Worm (Caenorhabditis elegans): ENCODE results near the gene tsen-34.

The tsen-34 gene

DNA sequence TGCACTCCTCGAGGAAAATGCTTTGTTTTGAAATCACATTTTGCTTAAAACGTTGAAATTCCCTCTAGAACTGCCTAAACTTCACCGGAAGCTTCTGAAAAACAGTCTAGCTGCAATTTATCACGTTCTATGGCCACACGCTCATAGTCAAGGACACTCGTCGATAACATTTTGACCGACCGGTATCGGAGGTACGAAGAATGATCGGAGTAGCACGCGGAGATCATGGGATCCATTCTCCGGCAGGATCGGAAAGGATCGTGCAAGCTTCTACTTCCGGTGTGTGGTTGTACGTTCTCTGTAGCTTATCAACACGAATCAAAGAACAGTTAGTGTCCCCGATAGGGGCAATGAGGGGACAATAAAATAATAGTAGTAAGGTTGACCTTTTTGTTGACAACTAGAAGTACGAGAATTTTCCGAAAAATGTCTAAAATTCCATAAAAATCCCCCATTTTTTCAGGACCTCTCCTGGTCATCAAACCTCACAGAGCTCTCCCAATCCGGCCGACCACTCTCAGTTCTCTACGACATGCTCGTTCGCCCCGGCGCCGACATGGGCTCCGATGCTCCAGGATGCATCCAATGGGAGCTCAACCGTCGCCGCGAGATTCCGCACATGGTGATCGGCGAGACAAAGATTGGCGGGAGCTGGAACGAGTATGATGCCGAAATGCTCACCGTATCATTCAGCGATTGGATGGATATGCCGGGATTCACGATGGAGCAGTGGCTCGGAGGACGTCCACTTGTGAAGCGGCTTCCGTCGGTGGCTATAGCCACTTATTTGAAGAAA lies 38.0 kb downstream of the tsen-34 start:
- TF ChIP-seq flt-1 (GFP tag; IDR thresholded peaks at IDR 0.05) = no peak
- no peak for TF ChIP-seq ceh-36 (tag; optimal IDR thresholded peaks at IDR 0.05)
- no peak for TF ChIP-seq hmbx-1 (tag; optimal IDR thresholded peaks at IDR 0.05)
- no peak for TF ChIP-seq ceh-13 (GFP tag; optimal IDR thresholded peaks at IDR 0.05)
- no peak for TF ChIP-seq ama-1 (optimal IDR thresholded peaks at IDR 0.05)
- no peak for TF ChIP-seq tra-4 (tag; optimal IDR thresholded peaks at IDR 0.05)
- TF ChIP-seq hmg-4 (GFP tag; optimal IDR thresholded peaks at IDR 0.05) = no peak
- no peak for TF ChIP-seq B0310.2 (tag; optimal IDR thresholded peaks at IDR 0.05)
- TF ChIP-seq tbx-37 (GFP tag; conservative IDR thresholded peaks at IDR 0.05) = no peak
- TF ChIP-seq aly-1 (tag; optimal IDR thresholded peaks at IDR 0.05) = no peak
- no peak for TF ChIP-seq scrt-1 (GFP tag; IDR thresholded peaks at IDR 0.05)
- no peak for TF ChIP-seq pes-1 (GFP tag; IDR thresholded peaks at IDR 0.05)
- no peak for TF ChIP-seq ets-7 (tag; optimal IDR thresholded peaks at IDR 0.05)
- no peak for TF ChIP-seq F13C5.2 (tag; optimal IDR thresholded peaks at IDR 0.05)
- TF ChIP-seq sea-1 (GFP tag; conservative IDR thresholded peaks at IDR 0.05) = no peak
- no peak for TF ChIP-seq tbx-11 (GFP tag; IDR thresholded peaks at IDR 0.05)
- TF ChIP-seq hnd-1 (tag; optimal IDR thresholded peaks at IDR 0.05) = no peak

DNA sequence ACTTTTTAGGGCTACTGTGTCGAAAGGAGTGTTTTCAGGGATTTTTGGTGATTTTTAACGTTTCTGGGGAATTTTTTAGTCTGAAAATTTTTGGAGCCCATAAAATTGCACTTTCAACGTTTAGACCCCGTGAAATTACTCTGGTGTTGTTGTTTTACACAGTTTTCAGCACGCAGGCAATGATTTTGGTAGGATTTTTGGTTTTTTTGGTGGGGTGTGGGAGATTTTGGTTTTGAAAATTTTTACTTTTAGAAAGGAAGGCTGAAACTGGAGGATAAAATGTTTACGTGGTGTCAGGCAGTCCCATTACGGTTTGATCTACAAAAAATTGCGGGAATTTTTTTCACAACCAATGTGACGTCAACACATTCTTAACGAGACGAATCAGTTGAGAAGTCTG lies 40.0 kb downstream of the tsen-34 start:
- TF ChIP-seq tra-4 (tag; optimal IDR thresholded peaks at IDR 0.05) (no peak), sea-1 (GFP tag; conservative IDR thresholded peaks at IDR 0.05) (no peak), tbx-37 (GFP tag; conservative IDR thresholded peaks at IDR 0.05) (no peak), scrt-1 (GFP tag; IDR thresholded peaks at IDR 0.05) (no peak), hmg-4 (GFP tag; optimal IDR thresholded peaks at IDR 0.05) (no peak), ceh-13 (GFP tag; optimal IDR thresholded peaks at IDR 0.05) (no peak), B0310.2 (tag; optimal IDR thresholded peaks at IDR 0.05) (no peak), F13C5.2 (tag; optimal IDR thresholded peaks at IDR 0.05) (no peak), flt-1 (GFP tag; IDR thresholded peaks at IDR 0.05) (no peak), hnd-1 (tag; optimal IDR thresholded peaks at IDR 0.05) (no peak), hmbx-1 (tag; optimal IDR thresholded peaks at IDR 0.05) (no peak), ceh-36 (tag; optimal IDR thresholded peaks at IDR 0.05) (no peak), pes-1 (GFP tag; IDR thresholded peaks at IDR 0.05) (no peak), ets-7 (tag; optimal IDR thresholded peaks at IDR 0.05) (no peak), ama-1 (optimal IDR thresholded peaks at IDR 0.05) (no peak), tbx-11 (GFP tag; IDR thresholded peaks at IDR 0.05) (no peak), aly-1 (tag; optimal IDR thresholded peaks at IDR 0.05) (no peak)

DNA sequence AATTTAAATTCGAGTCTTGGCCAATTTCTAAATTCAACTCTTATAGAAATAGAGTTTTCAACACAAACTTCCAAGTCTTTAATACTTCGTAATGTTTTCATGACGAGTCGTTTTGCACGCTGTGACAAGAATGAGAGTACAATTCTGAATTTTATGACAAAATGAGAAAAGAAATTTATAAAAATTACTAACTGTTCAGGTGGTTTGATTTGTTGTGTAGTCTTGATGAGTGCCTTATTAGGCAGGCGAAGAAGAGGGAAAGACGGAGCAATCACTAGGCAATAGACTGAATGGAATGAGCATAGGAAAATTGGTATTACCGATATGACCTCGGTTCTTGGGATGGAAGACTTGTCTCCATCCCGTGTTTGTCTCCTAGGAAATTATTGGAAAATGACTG lies 41.7 kb downstream of the tsen-34 start, which contains the start of gene F30B5.11:
F30B5.11 (minus strand) TSS at position 101 of the 400 bp plus-strand sequence.
- TF ChIP-seq aly-1 (tag; optimal IDR thresholded peaks at IDR 0.05) (no peak), ets-7 (tag; optimal IDR thresholded peaks at IDR 0.05) (no peak), tra-4 (tag; optimal IDR thresholded peaks at IDR 0.05) (no peak), hnd-1 (tag; optimal IDR thresholded peaks at IDR 0.05) (no peak)

DNA sequence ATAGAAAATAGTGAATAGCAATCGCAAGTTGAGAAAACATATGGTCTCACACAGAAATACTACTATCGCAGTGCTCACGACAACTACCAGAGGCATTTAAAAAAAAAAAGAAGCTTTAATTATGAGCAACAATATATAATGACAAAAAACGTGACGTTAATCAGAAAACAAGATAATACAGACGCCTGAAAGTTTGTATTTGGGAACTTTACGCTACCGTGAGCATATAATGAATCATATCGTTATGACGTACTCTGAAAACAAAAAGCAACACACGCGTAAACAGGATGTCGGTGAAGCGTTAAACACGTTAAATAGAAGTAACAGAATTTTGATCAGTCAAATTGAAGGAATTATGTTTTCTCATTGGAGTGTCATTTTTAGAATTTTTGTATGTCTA lies 47.6 kb downstream of the tsen-34 start, which contains the start of gene srbc-71:
srbc-71 (minus strand) TSS at position 101 of the 400 bp plus-strand sequence.
- TF ChIP-seq ceh-36 (tag; optimal IDR thresholded peaks at IDR 0.05) (no peak), tra-4 (tag; optimal IDR thresholded peaks at IDR 0.05) (no peak), hnd-1 (tag; optimal IDR thresholded peaks at IDR 0.05) (no peak), hmbx-1 (tag; optimal IDR thresholded peaks at IDR 0.05) (no peak), pes-1 (GFP tag; IDR thresholded peaks at IDR 0.05) (no peak), sea-1 (GFP tag; conservative IDR thresholded peaks at IDR 0.05) (no peak), F13C5.2 (tag; optimal IDR thresholded peaks at IDR 0.05) (no peak), hmg-4 (GFP tag; optimal IDR thresholded peaks at IDR 0.05) (no peak), tbx-11 (GFP tag; IDR thresholded peaks at IDR 0.05) (no peak), ets-7 (tag; optimal IDR thresholded peaks at IDR 0.05) (no peak), B0310.2 (tag; optimal IDR thresholded peaks at IDR 0.05) (no peak), aly-1 (tag; optimal IDR thresholded peaks at IDR 0.05) (no peak), ceh-13 (GFP tag; optimal IDR thresholded peaks at IDR 0.05) (no peak), tbx-37 (GFP tag; conservative IDR thresholded peaks at IDR 0.05) (no peak), flt-1 (GFP tag; IDR thresholded peaks at IDR 0.05) (no peak), ama-1 (optimal IDR thresholded peaks at IDR 0.05) (no peak), scrt-1 (GFP tag; IDR thresholded peaks at IDR 0.05) (no peak)

DNA sequence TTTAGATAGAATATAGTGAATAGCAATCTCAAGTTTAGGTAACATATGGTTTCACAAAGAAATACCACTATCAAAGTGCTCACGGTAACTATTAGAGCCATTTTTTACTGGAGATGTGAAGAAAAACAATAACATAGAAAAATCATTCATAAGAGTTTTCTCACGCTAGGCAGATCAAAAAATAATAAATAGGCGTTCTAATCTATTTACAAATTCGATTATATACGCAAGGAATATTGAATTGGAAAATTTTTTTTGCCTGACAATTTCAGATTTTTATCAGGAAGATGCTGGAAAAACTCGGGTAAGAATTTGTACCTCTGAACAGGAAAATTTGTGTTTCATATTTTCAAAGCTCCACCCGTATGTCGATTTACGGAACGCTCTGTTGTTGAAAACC lies 49.7 kb downstream of the tsen-34 start, which contains the start of gene srbc-70:
srbc-70 (minus strand) TSS at position 101 of the 400 bp plus-strand sequence.
- TF ChIP-seq tra-4 (tag; optimal IDR thresholded peaks at IDR 0.05) (no peak), tbx-11 (GFP tag; IDR thresholded peaks at IDR 0.05) (no peak), ets-7 (tag; optimal IDR thresholded peaks at IDR 0.05) (no peak), aly-1 (tag; optimal IDR thresholded peaks at IDR 0.05) (no peak), pes-1 (GFP tag; IDR thresholded peaks at IDR 0.05) (no peak), flt-1 (GFP tag; IDR thresholded peaks at IDR 0.05) (no peak), tbx-37 (GFP tag; conservative IDR thresholded peaks at IDR 0.05) (no peak), ceh-13 (GFP tag; optimal IDR thresholded peaks at IDR 0.05) (no peak), hnd-1 (tag; optimal IDR thresholded peaks at IDR 0.05) (no peak), scrt-1 (GFP tag; IDR thresholded peaks at IDR 0.05) (no peak), ceh-36 (tag; optimal IDR thresholded peaks at IDR 0.05) (no peak), hmg-4 (GFP tag; optimal IDR thresholded peaks at IDR 0.05) (no peak), sea-1 (GFP tag; conservative IDR thresholded peaks at IDR 0.05) (no peak), B0310.2 (tag; optimal IDR thresholded peaks at IDR 0.05) (no peak), F13C5.2 (tag; optimal IDR thresholded peaks at IDR 0.05) (no peak)

All from whole organism, early embryonic.